Worm (Caenorhabditis elegans): ENCODE data around the gene Y49E10.30.
A peak's percentile ranks its signal among the peaks of the same experiment; 100 is the strongest.

Y49E10.30 gene

DNA sequence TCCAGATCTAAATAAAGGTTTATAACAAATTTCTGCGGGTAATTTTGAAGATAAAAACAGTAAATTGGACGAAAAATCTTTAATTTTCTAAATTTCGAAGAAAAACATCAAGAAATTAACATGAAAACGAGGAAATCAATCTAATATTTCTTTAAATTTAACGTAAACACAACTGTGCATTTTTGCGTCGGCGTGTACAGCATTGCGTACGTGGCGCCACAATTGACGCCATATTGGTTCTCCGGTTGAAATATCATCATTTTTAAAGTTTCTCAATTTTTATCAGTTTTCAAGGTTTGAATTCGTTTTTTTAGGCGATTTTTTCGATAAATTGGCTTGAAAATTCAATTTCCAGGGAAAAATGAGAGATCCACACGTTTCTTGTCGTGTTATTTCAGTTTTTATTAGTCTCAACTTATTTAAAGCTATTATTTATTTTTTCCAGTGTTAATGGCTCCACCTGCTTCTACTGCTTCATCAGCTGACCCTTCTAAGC, 16.6 kb upstream of the Y49E10.30 start, which contains the start of gene rpt-6 (continued):
- no peak for TF ChIP-seq madf-10 (tag; optimal IDR thresholded peaks at IDR 0.05)
- TF ChIP-seq attf-5 (GFP tag; optimal IDR thresholded peaks at IDR 0.05) = no peak
- TF ChIP-seq B0035.1 (tag; optimal IDR thresholded peaks at IDR 0.05) = no peak
- no peak for TF ChIP-seq efl-1 (GFP tag; optimal IDR thresholded peaks at IDR 0.05)
- TF ChIP-seq F22D6.2 (tag; optimal IDR thresholded peaks at IDR 0.05) = no peak
- peak; percentile 26; the same call in 1 of the 2 replicates for TF ChIP-seq ceh-100 (GFP tag; IDR thresholded peaks at IDR 0.05)
- TF ChIP-seq ztf-3 (GFP tag; optimal IDR thresholded peaks at IDR 0.05) = no peak
- no peak for TF ChIP-seq attf-6 (GFP tag; IDR thresholded peaks at IDR 0.05)
- no peak for TF ChIP-seq egrh-3 (GFP tag; IDR thresholded peaks at IDR 0.05)
- peak; percentile 76 for TF ChIP-seq madf-6 (GFP tag; IDR thresholded peaks at IDR 0.05)
- no peak for TF ChIP-seq dox-1 (GFP tag; IDR thresholded peaks at IDR 0.05)
- TF ChIP-seq Y67H2A.10 (GFP tag; conservative IDR thresholded peaks at IDR 0.05) = no peak
- TF ChIP-seq zim-3 (tag; optimal IDR thresholded peaks at IDR 0.05) = no peak
- TF ChIP-seq nhr-120 (GFP tag; IDR thresholded peaks at IDR 0.05) = no peak
- TF ChIP-seq egl-44 (GFP tag; IDR thresholded peaks at IDR 0.05) = no peak
- no peak for TF ChIP-seq cebp-1 (GFP tag; IDR thresholded peaks at IDR 0.05)
- TF ChIP-seq cebp-1 (tag; optimal IDR thresholded peaks at IDR 0.05) = peak; percentile 30
- peak; percentile 50 for TF ChIP-seq snpc-3.4 (tag; optimal IDR thresholded peaks at IDR 0.05)
- no peak for TF ChIP-seq repo-1 (tag; optimal IDR thresholded peaks at IDR 0.05)
- no peak for TF ChIP-seq lsy-27 (tag; optimal IDR thresholded peaks at IDR 0.05; ENCODE audit: borderline replicate concordance, insufficient read depth)
- no peak for TF ChIP-seq ceh-27 (GFP tag; optimal IDR thresholded peaks at IDR 0.05)
- no peak for TF ChIP-seq ztf-25 (GFP tag; IDR thresholded peaks at IDR 0.05)
- TF ChIP-seq hlh-26 (GFP tag; conservative IDR thresholded peaks at IDR 0.05) = no peak
- no peak for TF ChIP-seq madf-3 (GFP tag; IDR thresholded peaks at IDR 0.05)
- TF ChIP-seq bed-2 (GFP tag; IDR thresholded peaks at IDR 0.05) = no peak
- TF ChIP-seq snpc-4 (GFP tag; optimal IDR thresholded peaks at IDR 0.05) = peak; percentile 5
- no peak for TF ChIP-seq snpc-4 (tag; optimal IDR thresholded peaks at IDR 0.05)
- no peak for TF ChIP-seq atf-7 (tag; optimal IDR thresholded peaks at IDR 0.05)
- peak in 1 of 3 experiments; percentile 45 for TF ChIP-seq lin-35 (GFP tag; optimal IDR thresholded peaks at IDR 0.05)
- TF ChIP-seq ztf-28 (GFP tag; IDR thresholded peaks at IDR 0.05) = no peak
- TF ChIP-seq T26A5.8 (tag; optimal IDR thresholded peaks at IDR 0.05) = no peak
- TF ChIP-seq nhr-90 (tag; optimal IDR thresholded peaks at IDR 0.05) = no peak
- TF ChIP-seq gei-17 (GFP tag; optimal IDR thresholded peaks at IDR 0.05) = no peak
- TF ChIP-seq K11D2.4 (GFP tag; IDR thresholded peaks at IDR 0.05) = no peak
- 0 out of 2 replicates have a peak, but pooled peaks have one; percentile 39 for TF ChIP-seq pbrm-1 (GFP tag; IDR thresholded peaks at IDR 0.05)
- no peak for TF ChIP-seq unc-130 (GFP tag; optimal IDR thresholded peaks at IDR 0.05)
- TF ChIP-seq ztf-6 (GFP tag; IDR thresholded peaks at IDR 0.05) = no peak
- TF ChIP-seq Y79H2A.3 (GFP tag; conservative IDR thresholded peaks at IDR 0.05) = no peak
- TF ChIP-seq lag-1 (GFP tag; IDR thresholded peaks at IDR 0.05) = no peak
- no peak for TF ChIP-seq attf-3 (GFP tag; conservative IDR thresholded peaks at IDR 0.05)
- TF ChIP-seq nfya-2 (GFP tag; IDR thresholded peaks at IDR 0.05) = no peak
- no peak for TF ChIP-seq ztf-18 (tag; optimal IDR thresholded peaks at IDR 0.05)
- no peak for TF ChIP-seq hmg-1.2 (GFP tag; IDR thresholded peaks at IDR 0.05)
- no peak for TF ChIP-seq rec-8 (tag; optimal IDR thresholded peaks at IDR 0.05)
- no peak for TF ChIP-seq Y56A3A.18 (GFP tag; IDR thresholded peaks at IDR 0.05)
- peak; percentile 18 for TF ChIP-seq tbp1 (GFP tag; optimal IDR thresholded peaks at IDR 0.05)
- TF ChIP-seq tlf-1 (GFP tag; optimal IDR thresholded peaks at IDR 0.05) = no peak
- no peak for TF ChIP-seq cebp-2 (GFP tag; IDR thresholded peaks at IDR 0.05)
- no peak for TF ChIP-seq F37B4.10 (GFP tag; IDR thresholded peaks at IDR 0.05)
